Fruit fly (Drosophila melanogaster): ENCODE measurements around the gene Cbp80.

Cbp80 gene

dm6 chrX:4635856-4636486 lies 13.8 kb upstream of the Cbp80 start, which contains the start of the genes Alms1a and pon (continued):
- TF ChIP-seq cwo (GFP tag; optimal IDR thresholded peaks at IDR 0.05) (no peak), Dref (GFP tag; IDR thresholded peaks at IDR 0.05) (peak; percentile 71), cas (GFP tag; IDR thresholded peaks at IDR 0.05) (no peak), usp (GFP tag; optimal IDR thresholded peaks at IDR 0.05) (no peak), CG6689 (GFP tag; IDR thresholded peaks at IDR 0.05) (no peak), abd-A (tag; optimal IDR thresholded peaks at IDR 0.05) (no peak), CG12155 (GFP tag; optimal IDR thresholded peaks at IDR 0.05) (no peak), sob (GFP tag; IDR thresholded peaks at IDR 0.05) (no peak), chinmo (GFP tag; IDR thresholded peaks at IDR 0.05; ENCODE audit: partially characterized antibody) (peak; percentile 86; the same call in 2 of the 4 replicates), Dip2 (GFP tag; IDR thresholded peaks at IDR 0.05) (no peak), CG2199 (GFP tag; IDR thresholded peaks at IDR 0.05) (no peak), CG7839 (tag; optimal IDR thresholded peaks at IDR 0.05) (no peak), exex (tag; optimal IDR thresholded peaks at IDR 0.05) (no peak), NK7.1 (GFP tag; optimal IDR thresholded peaks at IDR 0.05) (no peak), cg (GFP tag; optimal IDR thresholded peaks at IDR 0.05) (no peak), kay (GFP tag; optimal IDR thresholded peaks at IDR 0.05) (no peak), CG15479 (GFP tag; optimal IDR thresholded peaks at IDR 0.05) (no peak), sima (GFP tag; optimal IDR thresholded peaks at IDR 0.05) (no peak), Rfx (GFP tag; IDR thresholded peaks at IDR 0.05) (no peak), CG11695 (GFP tag; IDR thresholded peaks at IDR 0.05) (no peak), zfh2 (GFP tag; optimal IDR thresholded peaks at IDR 0.05) (no peak), CG6654 (GFP tag; optimal IDR thresholded peaks at IDR 0.05) (no peak), CG8089 (GFP tag; optimal IDR thresholded peaks at IDR 0.05) (no peak), CG18011 (GFP tag; optimal IDR thresholded peaks at IDR 0.05) (no peak), CG4360 (GFP tag; IDR thresholded peaks at IDR 0.05) (no peak), CG1602 (GFP tag; optimal IDR thresholded peaks at IDR 0.05) (no peak), pan (optimal IDR thresholded peaks at IDR 0.05) (no peak), pan (GFP tag; optimal IDR thresholded peaks at IDR 0.05 in 1 of 2, IDR thresholded peaks at IDR 0.05 in 1 of 2) (no peak), CG2712 (tag; optimal IDR thresholded peaks at IDR 0.05) (peak; percentile 25), Adf1 (GFP tag; IDR thresholded peaks at IDR 0.05) (no peak), HLH4C (GFP tag; IDR thresholded peaks at IDR 0.05; ENCODE audit: partially characterized antibody) (peak; percentile 100), phol (tag; optimal IDR thresholded peaks at IDR 0.05) (peak; percentile 79), row (GFP tag; IDR thresholded peaks at IDR 0.05) (no peak), wek (GFP tag; optimal IDR thresholded peaks at IDR 0.05) (no peak), CG1832 (GFP tag; optimal IDR thresholded peaks at IDR 0.05) (no peak), Taf1 (GFP tag; IDR thresholded peaks at IDR 0.05) (no peak), Chrac-16 (GFP tag; optimal IDR thresholded peaks at IDR 0.05) (no peak), NfI (GFP tag; optimal IDR thresholded peaks at IDR 0.05) (no peak), fd102C (GFP tag; optimal IDR thresholded peaks at IDR 0.05) (no peak), CG4424 (GFP tag; optimal IDR thresholded peaks at IDR 0.05) (no peak), Sry-β (GFP tag; optimal IDR thresholded peaks at IDR 0.05) (no peak), btn (GFP tag; optimal IDR thresholded peaks at IDR 0.05) (no peak), D (optimal IDR thresholded peaks at IDR 0.05) (no peak), D (GFP tag; optimal IDR thresholded peaks at IDR 0.05) (no peak), Dll (GFP tag; IDR thresholded peaks at IDR 0.05; ENCODE audit: partially characterized antibody) (peak; percentile 85), CG1603 (tag; optimal IDR thresholded peaks at IDR 0.05) (no peak), CHES-1-like (GFP tag; optimal IDR thresholded peaks at IDR 0.05) (no peak), Side (GFP tag; optimal IDR thresholded peaks at IDR 0.05) (no peak), Neu2 (GFP tag; optimal IDR thresholded peaks at IDR 0.05; ENCODE audit: borderline replicate concordance) (no peak), CG13287 (GFP tag; IDR thresholded peaks at IDR 0.05; ENCODE audit: partially characterized antibody) (peak; percentile 88), CG14860 (GFP tag; IDR thresholded peaks at IDR 0.05; ENCODE audit: partially characterized antibody) (peak; percentile 93)
